Worm (Caenorhabditis elegans) whole organism, L3 larva: ENCODE measurements around the gene wdr-31.

Experiments used
- R02D3.7 ChIP-seq: fragments of 150-350 bp; optimal IDR thresholded peaks from 2 replicates; lab custom pipeline; 2014; ENCODE audit warnings: missing biosample characterization, missing genetic modification characterization
- ama-1 ChIP-seq: fragments of 150-350 bp; optimal IDR thresholded peaks from 2 replicates; lab custom pipeline; 2018
- egl-27 ChIP-seq: sonication (generic microtip); optimal IDR thresholded peaks from 4 replicates; lab custom pipeline; 2017; ENCODE audit warnings: missing biosample characterization, missing genetic modification reagents, missing genetic modification characterization
- fkh-2 ChIP-seq: fragments of 150-350 bp; optimal IDR thresholded peaks from 2 replicates; lab custom pipeline; 2014; ENCODE audit warnings: missing biosample characterization, missing genetic modification reagents, missing genetic modification characterization
- lin-15B ChIP-seq: fragments of 150-350 bp; optimal IDR thresholded peaks from 2 replicates; lab custom pipeline; 2014; ENCODE audit warnings: missing biosample characterization, missing genetic modification characterization
- mdl-1 ChIP-seq: fragments of 150-350 bp; optimal IDR thresholded peaks from 2 replicates; lab custom pipeline; 2014; ENCODE audit warnings: missing biosample characterization, missing genetic modification characterization
- mml-1 ChIP-seq: fragments of 150-350 bp; sonication (generic microtip); optimal IDR thresholded peaks from 3 replicates; lab custom pipeline; 2014; ENCODE audit warnings: missing biosample characterization, missing genetic modification characterization
- nhr-237 ChIP-seq: fragments of 150-350 bp; optimal IDR thresholded peaks from 2 replicates; lab custom pipeline; 2014; ENCODE audit warnings: missing biosample characterization, missing genetic modification characterization
- nhr-25 ChIP-seq: sonication (generic microtip); optimal IDR thresholded peaks from 2 replicates; lab custom pipeline; 2017; ENCODE audit warnings: missing biosample characterization, missing genetic modification characterization
- nhr-28 ChIP-seq: fragments of 150-350 bp; optimal IDR thresholded peaks from 2 replicates; lab custom pipeline; 2014; ENCODE audit warnings: missing biosample characterization, missing genetic modification characterization
- nhr-43 ChIP-seq: sonication (generic microtip); optimal IDR thresholded peaks from 2 replicates; lab custom pipeline; 2016; ENCODE audit warnings: mild to moderate bottlenecking, missing genetic modification characterization, missing compliant biosample characterization; ENCODE audit not compliant: poor library complexity, severe bottlenecking
- skn-1 ChIP-seq: fragments of 150-350 bp; optimal IDR thresholded peaks from 2 replicates; lab custom pipeline; 2014; ENCODE audit warnings: missing biosample characterization, missing genetic modification characterization
- unc-62 ChIP-seq: fragments of 150-350 bp; sonication (generic microtip); optimal IDR thresholded peaks from 4 replicates; lab custom pipeline; 2014; ENCODE audit warnings: missing biosample characterization, missing genetic modification reagents, missing genetic modification characterization
- ztf-4 ChIP-seq: fragments of 150-350 bp; optimal IDR thresholded peaks from 2 replicates; lab custom pipeline; 2014; ENCODE audit warnings: missing biosample characterization, missing genetic modification characterization

Gene wdr-31

ce11 chrII:2684783-2685182 lies 50.3 kb downstream of the wdr-31 start:
- TF ChIP-seq fkh-2 = no peak
- TF ChIP-seq nhr-25 = no peak
- TF ChIP-seq nhr-43 (tag; lab: Kevin White, UChicago) = no peak
- TF ChIP-seq unc-62 (GFP tag; lab: Kevin White, UChicago) = no peak
- no peak for TF ChIP-seq ztf-4 (tag; lab: Kevin White, UChicago)
- TF ChIP-seq mdl-1 (tag; lab: Kevin White, UChicago) = no peak
- TF ChIP-seq skn-1 = no peak
- TF ChIP-seq lin-15B = no peak
- no peak for TF ChIP-seq ama-1 (lab: Kevin White, UChicago)

- TF ChIP-seq egl-27 (no peak), mml-1 (tag; lab: Kevin White, UChicago) (no peak), nhr-28 (tag; lab: Kevin White, UChicago) (no peak)
- TF ChIP-seq, all 47 proteins: peak for 0
Observed at ce11 chrII:2684208-2684607, 50.9 kb downstream of the wdr-31 start, which contains the start of gene ceh-87. Gene ceh-87 (minus strand): TSS chrII:2684308.

- no peak for TF ChIP-seq nhr-237 (tag; lab: Kevin White, UChicago)
- no peak for TF ChIP-seq R02D3.7 (tag; lab: Kevin White, UChicago)
- TF ChIP-seq egl-27 = no peak
- no peak for TF ChIP-seq skn-1
Observed at ce11 chrII:2681118-2681517, 54.0 kb downstream of the wdr-31 start, which contains the start of gene F34D6.1. Gene F34D6.1 (minus strand): TSS chrII:2681218.
